Fruit fly (Drosophila melanogaster): ENCODE results near the gene TotB.

Gene TotB

dm6 chr3R:20845493-20845892 is 28.2 kb upstream of the TotB start:
- TF ChIP-seq CG17801 (GFP tag; optimal IDR thresholded peaks at IDR 0.05; ENCODE audit: partially characterized antibody): no peak

DNA sequence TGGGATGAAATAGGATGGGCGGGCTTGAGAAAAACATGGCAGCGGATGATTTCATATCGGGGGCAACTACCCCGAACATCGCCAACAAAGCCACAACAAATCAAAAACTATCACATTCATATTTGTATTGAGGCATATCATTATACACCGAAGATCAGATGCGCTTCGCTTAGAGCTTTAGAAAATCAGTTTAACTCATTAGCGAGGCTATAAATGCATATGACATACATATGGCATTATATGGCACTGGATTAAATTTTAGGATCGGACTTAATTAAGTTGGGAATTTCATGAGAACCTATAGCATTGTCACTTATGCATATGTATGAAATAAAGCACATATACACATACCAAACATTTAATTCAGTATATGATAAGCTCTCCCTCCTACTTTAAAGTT is 27.4 kb upstream of the TotB start:
- no peak for TF ChIP-seq CG17801 (GFP tag; optimal IDR thresholded peaks at IDR 0.05; ENCODE audit: partially characterized antibody)

DNA sequence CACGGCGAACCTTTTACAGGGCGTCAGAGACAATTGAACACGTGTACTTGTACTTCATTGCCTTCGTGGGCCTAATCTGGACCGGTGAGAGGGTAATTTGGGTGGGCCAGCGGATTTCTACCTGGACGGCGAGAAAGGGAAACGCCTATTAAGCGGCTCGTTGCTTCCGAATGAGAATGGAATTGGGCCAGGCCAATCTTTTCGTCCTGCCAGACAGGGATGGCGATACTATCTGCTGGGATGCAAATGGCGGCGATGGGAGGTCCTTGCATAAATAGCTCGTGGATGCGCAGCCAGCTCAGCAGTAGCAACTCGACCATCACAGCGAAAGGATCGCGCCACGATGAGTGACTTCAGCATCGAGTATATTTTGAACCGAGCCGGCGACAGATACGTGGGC is 27.0 kb upstream of the TotB start, which contains the start of gene CG15696:
TSS of gene CG15696 (plus strand) at position 301 of the 400 bp plus-strand sequence.
- TF ChIP-seq CG17801 (GFP tag; optimal IDR thresholded peaks at IDR 0.05; ENCODE audit: partially characterized antibody): no peak

- peak; percentile 72 for TF ChIP-seq CG17801 (GFP tag; optimal IDR thresholded peaks at IDR 0.05; ENCODE audit: partially characterized antibody)
Observed at dm6 chr3R:20850395-20851039, 23.2 kb upstream of the TotB start, which contains the start of gene RpS30. Gene RpS30 (plus strand): TSS chr3R:20850516.

dm6 chr3R:20859845-20860244 is 13.9 kb upstream of the TotB start, which contains the start of gene Ir93a:
Gene Ir93a (minus strand): TSS chr3R:20859945.
- no peak for TF ChIP-seq CG17801 (GFP tag; optimal IDR thresholded peaks at IDR 0.05; ENCODE audit: partially characterized antibody)

dm6 chr3R:20866204-20866603 is 7.5 kb upstream of the TotB start, which contains the start of gene KaiR1D:
Gene KaiR1D (minus strand): TSS chr3R:20866231.
- TF ChIP-seq CG17801 (GFP tag; optimal IDR thresholded peaks at IDR 0.05; ENCODE audit: partially characterized antibody): no peak

dm6 chr3R:20870736-20871135 is 3.0 kb upstream of the TotB start, which contains the start of gene TotA:
Gene TotA (plus strand): TSS chr3R:20871036.
- no peak for TF ChIP-seq CG17801 (GFP tag; optimal IDR thresholded peaks at IDR 0.05; ENCODE audit: partially characterized antibody)

- no peak for TF ChIP-seq CG17801 (GFP tag; optimal IDR thresholded peaks at IDR 0.05; ENCODE audit: partially characterized antibody)
Observed at dm6 chr3R:20872688-20873087, 1.1 kb upstream of the TotB start, which contains the start of gene TotC. Gene TotC (plus strand): TSS chr3R:20872988.

DNA sequence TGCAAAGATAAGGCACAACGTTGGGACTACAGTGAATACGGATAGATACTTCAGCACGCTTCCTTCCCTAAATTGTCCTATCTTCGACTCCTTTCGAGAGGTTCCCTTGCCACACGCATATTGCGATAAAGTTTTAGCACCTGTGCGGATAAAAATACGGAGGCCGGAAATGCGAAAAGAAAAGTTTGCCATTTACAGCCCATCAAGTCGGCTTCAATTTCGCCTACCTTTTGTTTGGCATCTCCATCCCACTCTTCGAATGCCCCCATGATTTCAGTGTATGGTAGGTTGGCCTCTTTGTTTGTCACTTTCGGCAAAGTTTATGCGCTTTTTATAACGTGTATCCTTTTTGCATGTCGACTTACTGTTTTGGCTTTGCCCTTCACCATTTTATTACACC is 2.9 kb downstream of the TotB start:
- no peak for TF ChIP-seq CG17801 (GFP tag; optimal IDR thresholded peaks at IDR 0.05; ENCODE audit: partially characterized antibody)

dm6 chr3R:20877436-20877835 is 3.7 kb downstream of the TotB start, which contains the start of gene TotZ:
Gene TotZ (plus strand): TSS chr3R:20877736.
- no peak for TF ChIP-seq CG17801 (GFP tag; optimal IDR thresholded peaks at IDR 0.05; ENCODE audit: partially characterized antibody)

dm6 chr3R:20890505-20890904 is 16.8 kb downstream of the TotB start:
- no peak for TF ChIP-seq CG17801 (GFP tag; optimal IDR thresholded peaks at IDR 0.05; ENCODE audit: partially characterized antibody)

dm6 chr3R:20890920-20891319 is 17.2 kb downstream of the TotB start:
- peak; percentile 38 for TF ChIP-seq CG17801 (GFP tag; optimal IDR thresholded peaks at IDR 0.05; ENCODE audit: partially characterized antibody)

- TF ChIP-seq CG17801 (GFP tag; optimal IDR thresholded peaks at IDR 0.05; ENCODE audit: partially characterized antibody): no peak
Observed at dm6 chr3R:20891495-20891894, 17.8 kb downstream of the TotB start.

DNA sequence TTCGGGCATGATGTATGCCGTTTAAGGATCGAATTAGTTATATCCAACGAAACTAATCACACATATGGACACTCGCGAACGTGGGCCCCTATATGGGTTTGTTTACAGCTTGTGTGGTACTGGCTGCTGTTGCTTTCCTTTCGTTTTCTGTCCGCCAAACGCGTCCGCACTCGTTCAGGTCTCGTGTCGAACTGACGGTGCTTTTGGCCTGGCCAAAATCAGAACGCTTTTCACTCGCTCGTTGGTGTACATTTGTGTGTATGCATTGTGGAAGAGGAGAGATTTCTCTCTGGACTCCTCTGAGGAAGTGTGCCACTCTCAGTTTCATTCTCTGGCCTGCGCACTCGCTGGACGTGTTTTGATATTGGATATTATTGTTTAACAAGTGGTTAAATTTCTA is 23.4 kb downstream of the TotB start, which contains the start of gene Ktl:
TSS of gene Ktl (minus strand) at position 193 of the 400 bp plus-strand sequence.
- TF ChIP-seq CG17801 (GFP tag; optimal IDR thresholded peaks at IDR 0.05; ENCODE audit: partially characterized antibody): no peak

- no peak for TF ChIP-seq CG17801 (GFP tag; optimal IDR thresholded peaks at IDR 0.05; ENCODE audit: partially characterized antibody)
Observed at dm6 chr3R:20901656-20902055, 27.9 kb downstream of the TotB start, which contains the start of gene Grik. Gene Grik (plus strand): TSS chr3R:20901956.

- TF ChIP-seq CG17801 (GFP tag; optimal IDR thresholded peaks at IDR 0.05; ENCODE audit: partially characterized antibody): no peak
Observed at dm6 chr3R:20905418-20905817, 31.7 kb downstream of the TotB start, which contains the start of gene TotX. Gene TotX (minus strand): TSS chr3R:20905518.

Measured in ovary, adult (tissue).